Fruit fly (Drosophila melanogaster) whole organism, embryonic: ENCODE results near the gene PRL-1.

Source experiments
- Adf1 ChIP-seq: fragments of 200-800 bp; sonication (Bioruptor generic); IDR thresholded peaks from 2 replicates; pipeline ENCODE4 v1.3.6; 2022; ENCODE audit warnings: missing biosample characterization, missing genetic modification characterization
- Atf6 ChIP-seq: fragments of 200-800 bp; sonication (Bioruptor generic); IDR thresholded peaks from 2 replicates; pipeline ENCODE4 v1.3.6; 2022; ENCODE audit warnings: missing biosample characterization, missing genetic modification characterization
- Awh ChIP-seq: fragments of 200-800 bp; sonication (Bioruptor generic); IDR thresholded peaks from 2 replicates; pipeline ENCODE4, ENCODE4 v1.3.6; 2022; ENCODE audit warnings: missing biosample characterization, missing genetic modification characterization
- CG10147 ChIP-seq: fragments of 200-800 bp; sonication (Bioruptor generic); optimal IDR thresholded peaks from 2 replicates; lab custom pipeline; 2019; ENCODE audit warnings: missing biosample characterization, mild to moderate bottlenecking, missing genetic modification characterization, moderate library complexity
- CG12155 ChIP-seq: fragments of 200-800 bp; sonication (Bioruptor generic); optimal IDR thresholded peaks from 3 replicates; lab custom pipeline; 2016; ENCODE audit warnings: missing biosample characterization, missing genetic modification characterization
- CG13296 ChIP-seq: fragments of 200-800 bp; sonication (Bioruptor generic); optimal IDR thresholded peaks from 3 replicates; lab custom pipeline; 2018; ENCODE audit warnings: missing biosample characterization, mild to moderate bottlenecking, missing genetic modification characterization
- CG13894 ChIP-seq: fragments of 200-800 bp; sonication (Bioruptor generic); optimal IDR thresholded peaks from 3 replicates; lab custom pipeline; 2018; ENCODE audit warnings: missing biosample characterization, mild to moderate bottlenecking, missing genetic modification characterization, moderate library complexity
- CG14860 ChIP-seq: fragments of 200-800 bp; sonication (Bioruptor generic); IDR thresholded peaks from 3 replicates; pipeline ENCODE4 v1.3.6; 2022; ENCODE audit warnings: missing biosample characterization, missing genetic modification characterization; ENCODE audit not compliant: partially characterized antibody
- CG14965 ChIP-seq: fragments of 200-800 bp; sonication (Bioruptor generic); optimal IDR thresholded peaks from 2 replicates; lab custom pipeline; 2016; ENCODE audit warnings: missing biosample characterization, missing genetic modification characterization, borderline replicate concordance
- CG15073 ChIP-seq: fragments of 200-800 bp; sonication (Bioruptor generic); optimal IDR thresholded peaks from 2 replicates; lab custom pipeline; 2016; ENCODE audit warnings: missing biosample characterization, missing genetic modification characterization
- CG1602 ChIP-seq: fragments of 200-800 bp; sonication (Bioruptor generic); optimal IDR thresholded peaks from 3 replicates; lab custom pipeline; 2016; ENCODE audit warnings: missing biosample characterization, missing genetic modification characterization
- CG16863 ChIP-seq: fragments of 200-800 bp; sonication (Bioruptor generic); optimal IDR thresholded peaks from 3 replicates; lab custom pipeline; 2016; ENCODE audit warnings: missing biosample characterization, missing genetic modification characterization
- CG17359 ChIP-seq: fragments of 200-800 bp; sonication (Bioruptor generic); optimal IDR thresholded peaks from 3 replicates; lab custom pipeline; 2018; ENCODE audit warnings: missing biosample characterization, mild to moderate bottlenecking, missing genetic modification characterization, moderate library complexity
- CG17385 ChIP-seq: fragments of 200-800 bp; sonication (Bioruptor generic); optimal IDR thresholded peaks from 3 replicates; lab custom pipeline; 2018; ENCODE audit warnings: missing biosample characterization, mild to moderate bottlenecking, missing genetic modification characterization
- CG2678 ChIP-seq: fragments of 200-800 bp; sonication (Bioruptor generic); optimal IDR thresholded peaks from 3 replicates; lab custom pipeline; 2019; ENCODE audit warnings: missing biosample characterization, mild to moderate bottlenecking, missing genetic modification characterization, moderate library complexity
- CG2889 ChIP-seq: fragments of 200-800 bp; sonication (Bioruptor generic); IDR thresholded peaks from 3 replicates; pipeline ENCODE4 v1.3.6; 2022; ENCODE audit warnings: missing biosample characterization, missing genetic modification characterization
- CG30020 ChIP-seq: fragments of 200-800 bp; optimal IDR thresholded peaks from 2 replicates; lab custom pipeline; 2019; ENCODE audit warnings: missing biosample characterization, mild to moderate bottlenecking, missing genetic modification characterization, moderate library complexity
- CG30431 ChIP-seq: fragments of 200-800 bp; sonication (Bioruptor generic); optimal IDR thresholded peaks from 2 replicates; lab custom pipeline; 2017; ENCODE audit warnings: missing biosample characterization, missing genetic modification characterization
- CG3281 ChIP-seq: fragments of 200-800 bp; sonication (Bioruptor generic); optimal IDR thresholded peaks from 3 replicates; lab custom pipeline; 2017; ENCODE audit warnings: missing biosample characterization, mild to moderate bottlenecking, missing genetic modification characterization
- CG7963 ChIP-seq: fragments of 200-800 bp; sonication (Bioruptor generic); IDR thresholded peaks from 3 replicates; pipeline ENCODE4 v1.3.6; 2022; ENCODE audit warnings: missing biosample characterization, missing genetic modification characterization; ENCODE audit not compliant: partially characterized antibody
- CG8388 ChIP-seq: fragments of 200-800 bp; sonication (Bioruptor generic); optimal IDR thresholded peaks from 2 replicates; lab custom pipeline; 2019; ENCODE audit warnings: missing biosample characterization, mild to moderate bottlenecking, missing genetic modification characterization, moderate library complexity
- CG9437 ChIP-seq: fragments of 200-800 bp; sonication (Bioruptor generic); optimal IDR thresholded peaks from 2 replicates; lab custom pipeline; 2018; ENCODE audit warnings: missing biosample characterization, mild to moderate bottlenecking, missing genetic modification characterization
- Gsc ChIP-seq: fragments of 200-800 bp; sonication (Bioruptor generic); IDR thresholded peaks from 2 replicates; pipeline ENCODE4 v1.3.6; 2022; ENCODE audit warnings: missing biosample characterization, missing genetic modification characterization
- Hand ChIP-seq: fragments of 200-800 bp; sonication (Bioruptor generic); optimal IDR thresholded peaks from 2 replicates; lab custom pipeline; 2017; ENCODE audit warnings: mild to moderate bottlenecking, missing biosample characterization, missing genetic modification reagents, missing genetic modification characterization
- Hr3 ChIP-seq: fragments of 200-800 bp; sonication (Bioruptor generic); optimal IDR thresholded peaks from 3 replicates; lab custom pipeline; 2016; ENCODE audit warnings: missing biosample characterization, missing genetic modification characterization
- NC2α ChIP-seq: fragments of 200-800 bp; sonication (Bioruptor generic); optimal IDR thresholded peaks from 2 replicates; lab custom pipeline; 2016; ENCODE audit warnings: missing biosample characterization, missing genetic modification characterization
- Pdp1 ChIP-seq, 2 experiments: fragments of 200-800 bp; sonication (Bioruptor generic); optimal IDR thresholded peaks; 3 replicates each; lab custom pipeline; 2016; ENCODE audit warnings: missing biosample characterization in 2 of 2, missing genetic modification characterization in 2 of 2, mild to moderate bottlenecking in 1 of 2, moderate library complexity in 1 of 2
- Ptx1 ChIP-seq: fragments of 200-800 bp; sonication (Bioruptor generic); IDR thresholded peaks from 2 replicates; pipeline ENCODE4 v1.3.6; 2022; ENCODE audit warnings: missing biosample characterization, missing genetic modification characterization
- Scr ChIP-seq: fragments of 200-800 bp; sonication (Bioruptor generic); IDR thresholded peaks from 2 replicates; pipeline ENCODE4 v1.3.6; 2022; ENCODE audit warnings: missing biosample characterization, missing genetic modification characterization; ENCODE audit not compliant: partially characterized antibody
- Six4 ChIP-seq: fragments of 200-800 bp; sonication (Bioruptor generic); optimal IDR thresholded peaks from 2 replicates; lab custom pipeline; 2016; ENCODE audit warnings: missing biosample characterization, missing genetic modification characterization
- Vsx1 ChIP-seq: fragments of 200-800 bp; sonication (Bioruptor generic); optimal IDR thresholded peaks from 2 replicates; lab custom pipeline; 2017; ENCODE audit warnings: missing biosample characterization, mild to moderate bottlenecking, missing genetic modification characterization, missing genetic modification reagents
- YL-1 ChIP-seq: fragments of 200-800 bp; sonication (Bioruptor generic); optimal IDR thresholded peaks from 3 replicates; lab custom pipeline; 2017; ENCODE audit warnings: missing biosample characterization, mild to moderate bottlenecking, missing genetic modification characterization
- az2 ChIP-seq: fragments of 200-800 bp; sonication (Bioruptor generic); optimal IDR thresholded peaks from 3 replicates; lab custom pipeline; 2016; ENCODE audit warnings: missing biosample characterization, missing genetic modification characterization
- bcd ChIP-seq: fragments of 200-800 bp; sonication (Bioruptor generic); optimal IDR thresholded peaks from 2 replicates; lab custom pipeline; 2017; ENCODE audit warnings: missing biosample characterization, mild to moderate bottlenecking, missing genetic modification characterization
- bsh ChIP-seq, 2 experiments: fragments of 200-800 bp; sonication (Bioruptor generic); optimal IDR thresholded peaks; 2 replicates each; lab custom pipeline; 2017 to 2018; ENCODE audit warnings: mild to moderate bottlenecking in 2 of 2, missing biosample characterization in 2 of 2, missing genetic modification characterization in 2 of 2, moderate library complexity in 1 of 2
- cato ChIP-seq: fragments of 200-800 bp; sonication (Bioruptor generic); optimal IDR thresholded peaks from 2 replicates; lab custom pipeline; 2016; ENCODE audit warnings: missing biosample characterization, missing genetic modification characterization, borderline replicate concordance
- crp ChIP-seq, 2 experiments: fragments of 200-800 bp; sonication (Bioruptor generic); optimal IDR thresholded peaks; 2 replicates in 1 of 2; 3 replicates in 1 of 2; lab custom pipeline; 2017; ENCODE audit warnings: missing biosample characterization in 2 of 2, missing genetic modification characterization in 2 of 2, mild to moderate bottlenecking in 1 of 2, moderate library complexity in 1 of 2
- da ChIP-seq: fragments of 200-800 bp; sonication (Bioruptor generic); optimal IDR thresholded peaks from 2 replicates; lab custom pipeline; 2016; ENCODE audit warnings: missing biosample characterization, missing genetic modification characterization
- hb ChIP-seq: fragments of 200-800 bp; sonication (Bioruptor generic); IDR thresholded peaks from 3 replicates; pipeline ENCODE4 v1.3.6; 2022; ENCODE audit warnings: missing biosample characterization, missing genetic modification characterization; ENCODE audit not compliant: partially characterized antibody
- ind ChIP-seq: fragments of 200-800 bp; sonication (Bioruptor generic); optimal IDR thresholded peaks from 3 replicates; lab custom pipeline; 2016; ENCODE audit warnings: missing biosample characterization, missing genetic modification characterization
- jumu ChIP-seq: fragments of 200-800 bp; sonication (Bioruptor generic); optimal IDR thresholded peaks from 3 replicates; lab custom pipeline; 2016; ENCODE audit warnings: missing biosample characterization, missing genetic modification characterization
- lbe ChIP-seq: fragments of 200-800 bp; sonication (Bioruptor generic); optimal IDR thresholded peaks from 2 replicates; lab custom pipeline; 2016; ENCODE audit warnings: missing biosample characterization, mild to moderate bottlenecking, missing genetic modification characterization
- nerfin-1 ChIP-seq: fragments of 200-800 bp; sonication (Bioruptor generic); optimal IDR thresholded peaks from 3 replicates; lab custom pipeline; 2019; ENCODE audit warnings: missing biosample characterization, mild to moderate bottlenecking, missing genetic modification characterization, moderate library complexity
- nerfin-2 ChIP-seq: fragments of 200-800 bp; sonication (Bioruptor generic); IDR thresholded peaks from 2 replicates; pipeline ENCODE4 v1.3.6; 2022; ENCODE audit warnings: missing biosample characterization, missing genetic modification characterization; ENCODE audit not compliant: partially characterized antibody
- pfk ChIP-seq: fragments of 200-800 bp; sonication (Bioruptor generic); optimal IDR thresholded peaks from 2 replicates; lab custom pipeline; 2018; ENCODE audit warnings: missing biosample characterization, mild to moderate bottlenecking, missing genetic modification characterization, moderate library complexity
- salm ChIP-seq: fragments of 200-800 bp; sonication (Bioruptor generic); optimal IDR thresholded peaks from 2 replicates; lab custom pipeline; 2018; ENCODE audit warnings: missing biosample characterization, mild to moderate bottlenecking, missing genetic modification characterization
- schlank ChIP-seq: fragments of 200-800 bp; sonication (Bioruptor generic); optimal IDR thresholded peaks from 2 replicates; lab custom pipeline; 2018; ENCODE audit warnings: missing biosample characterization, mild to moderate bottlenecking, missing genetic modification characterization
- stwl ChIP-seq: fragments of 200-800 bp; sonication (Bioruptor generic); optimal IDR thresholded peaks from 3 replicates; lab custom pipeline; 2018; ENCODE audit warnings: missing biosample characterization, mild to moderate bottlenecking, missing genetic modification characterization, moderate library complexity
- trem ChIP-seq: fragments of 200-800 bp; optimal IDR thresholded peaks from 3 replicates; lab custom pipeline; 2019; ENCODE audit warnings: missing biosample characterization, mild to moderate bottlenecking, missing genetic modification characterization, moderate library complexity

PRL-1 gene

dm6 chr2L:16302773-16303279 is 45.4 kb upstream of the PRL-1 start, which contains the start of gene GMF (continued):
- TF ChIP-seq Pdp1 (GFP tag; optimal IDR thresholded peaks at IDR 0.05; lab: Kevin White, UChicago): peak; percentile 5 to 29
- TF ChIP-seq CG15073 (GFP tag; lab: Kevin White, UChicago): no peak
- peak; percentile 37 for TF ChIP-seq Hr3 (GFP tag; lab: Kevin White, UChicago)
- TF ChIP-seq CG9437 (GFP tag; lab: Kevin White, UChicago): no peak
- peak; percentile 14 for TF ChIP-seq CG17359 (tag; lab: Kevin White, UChicago)
- no peak for TF ChIP-seq Awh (GFP tag; lab: Robert Waterston, UW)
- peak; percentile 48 for TF ChIP-seq CG10147 (GFP tag; lab: Kevin White, UChicago)
- no peak for TF ChIP-seq Atf6 (GFP tag; lab: Robert Waterston, UW)
- TF ChIP-seq stwl (tag; lab: Kevin White, UChicago): peak; percentile 76
- TF ChIP-seq hb (GFP tag; lab: Robert Waterston, UW): no peak
- TF ChIP-seq bcd (GFP tag; lab: Kevin White, UChicago): no peak
- no peak for TF ChIP-seq Hand (GFP tag; lab: Kevin White, UChicago)
- no peak for TF ChIP-seq pfk (GFP tag; lab: Kevin White, UChicago)
- no peak for TF ChIP-seq CG13894 (tag; lab: Kevin White, UChicago)
- peak; percentile 39 for TF ChIP-seq CG30020 (tag; lab: Kevin White, UChicago)
- TF ChIP-seq Ptx1 (GFP tag; lab: Robert Waterston, UW): 0 out of 2 replicates have a peak, but pooled peaks have one; percentile 25
- no peak for TF ChIP-seq schlank
- peak; percentile 69 for TF ChIP-seq CG2678
- no peak for TF ChIP-seq CG30431 (GFP tag; lab: Kevin White, UChicago)
- TF ChIP-seq crp (GFP tag; optimal IDR thresholded peaks at IDR 0.05; lab: Kevin White, UChicago): peak in 1 of 2 experiments; percentile 21
- TF ChIP-seq Six4 (GFP tag; lab: Kevin White, UChicago): peak; percentile 6
- TF ChIP-seq bsh (GFP tag; optimal IDR thresholded peaks at IDR 0.05; lab: Kevin White, UChicago): peak in 1 of 2 experiments; percentile 40
- no peak for TF ChIP-seq Gsc (GFP tag; lab: Robert Waterston, UW)
- TF ChIP-seq jumu (GFP tag; lab: Kevin White, UChicago): no peak
- no peak for TF ChIP-seq CG14965 (GFP tag; lab: Kevin White, UChicago)
- TF ChIP-seq Adf1 (GFP tag; lab: Robert Waterston, UW): peak; percentile 26; the same call in 1 of the 2 replicates
- TF ChIP-seq CG14860: no peak
- TF ChIP-seq CG12155 (GFP tag; lab: Kevin White, UChicago): peak; percentile 20
- TF ChIP-seq cato (GFP tag; lab: Kevin White, UChicago): peak; percentile 11
- peak; percentile 22 for TF ChIP-seq CG13296 (GFP tag; lab: Kevin White, UChicago)
- peak; percentile 38 for TF ChIP-seq CG17385 (GFP tag; lab: Kevin White, UChicago)
- peak; percentile 6 for TF ChIP-seq CG3281
- TF ChIP-seq salm: peak; percentile 6
- no peak for TF ChIP-seq Vsx1 (GFP tag; lab: Kevin White, UChicago)
- TF ChIP-seq CG7963 (GFP tag; lab: Robert Waterston, UW): no peak
- TF ChIP-seq nerfin-1 (tag; lab: Kevin White, UChicago): peak; percentile 27
- TF ChIP-seq NC2α (GFP tag; lab: Kevin White, UChicago): no peak
- peak; percentile 61 for TF ChIP-seq trem (tag; lab: Kevin White, UChicago)
- peak; percentile 44; the same call in 1 of the 2 replicates for TF ChIP-seq Scr (GFP tag; lab: Robert Waterston, UW)
- TF ChIP-seq nerfin-2: no peak
- no peak for TF ChIP-seq CG2889
- peak; percentile 8 for TF ChIP-seq ind
- TF ChIP-seq YL-1 (GFP tag; lab: Kevin White, UChicago): peak; percentile 72
- TF ChIP-seq CG8388: peak; percentile 54
- no peak for TF ChIP-seq da (GFP tag; lab: Kevin White, UChicago)
- TF ChIP-seq CG16863 (GFP tag; lab: Kevin White, UChicago): peak; percentile 1
- no peak for TF ChIP-seq az2 (GFP tag; lab: Kevin White, UChicago)
- TF ChIP-seq CG1602: peak; percentile 23
- peak; percentile 38 for TF ChIP-seq lbe
